Fruit fly (Drosophila melanogaster): ENCODE data around the gene TotM.

TotM gene

dm6 chr2L:5297961-5298311 lies 31.7 kb upstream of the TotM start:
- TF ChIP-seq CG8159 (tag; optimal IDR thresholded peaks at IDR 0.05) (no peak), CG9948 (tag; optimal IDR thresholded peaks at IDR 0.05) (no peak), rn (GFP tag; IDR thresholded peaks at IDR 0.05) (no peak), CG13204 (GFP tag; optimal IDR thresholded peaks at IDR 0.05) (no peak), CG14655 (GFP tag; optimal IDR thresholded peaks at IDR 0.05) (no peak), Ets98B (GFP tag; IDR thresholded peaks at IDR 0.05) (no peak), CG34367 (tag; optimal IDR thresholded peaks at IDR 0.05) (no peak), Pif1B (GFP tag; optimal IDR thresholded peaks at IDR 0.05) (no peak), CG10348 (GFP tag; IDR thresholded peaks at IDR 0.05) (no peak), D1 (tag; optimal IDR thresholded peaks at IDR 0.05) (no peak), fd96Ca (GFP tag; IDR thresholded peaks at IDR 0.05) (no peak)

- no peak for TF ChIP-seq rn (GFP tag; IDR thresholded peaks at IDR 0.05)
- no peak for TF ChIP-seq EcR (GFP tag; optimal IDR thresholded peaks at IDR 0.05)
- peak; percentile 54 for TF ChIP-seq CG8301 (tag; optimal IDR thresholded peaks at IDR 0.05)
- peak; percentile 42 for TF ChIP-seq CG9948 (tag; optimal IDR thresholded peaks at IDR 0.05)
- no peak for TF ChIP-seq gl (tag; optimal IDR thresholded peaks at IDR 0.05)
- peak; percentile 78 for TF ChIP-seq Snoo (tag; optimal IDR thresholded peaks at IDR 0.05)
- TF ChIP-seq CG4496 (GFP tag; IDR thresholded peaks at IDR 0.05): peak; percentile 60; the same call in 2 of the 3 replicates
- no peak for TF ChIP-seq CG10348 (GFP tag; IDR thresholded peaks at IDR 0.05)
- no peak for TF ChIP-seq CG34367 (tag; optimal IDR thresholded peaks at IDR 0.05)
- TF ChIP-seq CG8159 (tag; optimal IDR thresholded peaks at IDR 0.05): peak; percentile 40
- TF ChIP-seq CG17806 (tag; optimal IDR thresholded peaks at IDR 0.05): peak; percentile 27
- TF ChIP-seq CG14655 (GFP tag; optimal IDR thresholded peaks at IDR 0.05): peak; percentile 45
- no peak for TF ChIP-seq CG12605 (GFP tag; IDR thresholded peaks at IDR 0.05)
- TF ChIP-seq Pif1B (GFP tag; optimal IDR thresholded peaks at IDR 0.05): peak; percentile 6
- TF ChIP-seq Ets98B (GFP tag; IDR thresholded peaks at IDR 0.05): no peak
- TF ChIP-seq fd96Ca (GFP tag; IDR thresholded peaks at IDR 0.05): 0 out of 3 replicates have a peak, but pooled peaks have one; percentile 27
- TF ChIP-seq D1 (tag; optimal IDR thresholded peaks at IDR 0.05): no peak
- no peak for TF ChIP-seq CG13204 (GFP tag; optimal IDR thresholded peaks at IDR 0.05)
- peak; percentile 73 for TF ChIP-seq CG32121 (GFP tag; IDR thresholded peaks at IDR 0.05)
- peak; percentile 53 for TF ChIP-seq CG15710 (tag; optimal IDR thresholded peaks at IDR 0.05)
- peak; percentile 73 for TF ChIP-seq Pif1A (GFP tag; optimal IDR thresholded peaks at IDR 0.05)
Measured at dm6 chr2L:5298978-5299627, 30.6 kb upstream of the TotM start.

- TF ChIP-seq Ets98B (GFP tag; IDR thresholded peaks at IDR 0.05) (no peak), CG4496 (GFP tag; IDR thresholded peaks at IDR 0.05) (0 out of 3 replicates have a peak, but pooled peaks have one; percentile 1)
Measured at dm6 chr2L:5299628-5299986, 30.1 kb upstream of the TotM start.

dm6 chr2L:5300237-5300668 lies 29.4 kb upstream of the TotM start:
- TF ChIP-seq CG17806 (tag; optimal IDR thresholded peaks at IDR 0.05): no peak
- peak; percentile 47 for TF ChIP-seq EcR (GFP tag; optimal IDR thresholded peaks at IDR 0.05)

- peak; percentile 78 for TF ChIP-seq EcR (GFP tag; optimal IDR thresholded peaks at IDR 0.05)
- TF ChIP-seq D1 (tag; optimal IDR thresholded peaks at IDR 0.05): no peak
- TF ChIP-seq Pif1B (GFP tag; optimal IDR thresholded peaks at IDR 0.05): peak; percentile 4
- TF ChIP-seq CG13204 (GFP tag; optimal IDR thresholded peaks at IDR 0.05): peak; percentile 89
- no peak for TF ChIP-seq CG10348 (GFP tag; IDR thresholded peaks at IDR 0.05)
- TF ChIP-seq Ets98B (GFP tag; IDR thresholded peaks at IDR 0.05): peak; percentile 37; the same call in 1 of the 2 replicates
Measured at dm6 chr2L:5300785-5301616, 28.7 kb upstream of the TotM start.

dm6 chr2L:5302284-5302683 lies 27.4 kb upstream of the TotM start:
- no peak for TF ChIP-seq fd96Ca (GFP tag; IDR thresholded peaks at IDR 0.05)
- peak; percentile 37 for TF ChIP-seq Pif1A (GFP tag; optimal IDR thresholded peaks at IDR 0.05)
- TF ChIP-seq CG10348 (GFP tag; IDR thresholded peaks at IDR 0.05): no peak
- TF ChIP-seq CG17806 (tag; optimal IDR thresholded peaks at IDR 0.05): no peak
- TF ChIP-seq D1 (tag; optimal IDR thresholded peaks at IDR 0.05): no peak
- no peak for TF ChIP-seq CG8301 (tag; optimal IDR thresholded peaks at IDR 0.05)
- peak; percentile 5 for TF ChIP-seq Pif1B (GFP tag; optimal IDR thresholded peaks at IDR 0.05)
- peak; percentile 3 for TF ChIP-seq CG9948 (tag; optimal IDR thresholded peaks at IDR 0.05)
- no peak for TF ChIP-seq gl (tag; optimal IDR thresholded peaks at IDR 0.05)
- TF ChIP-seq CG8159 (tag; optimal IDR thresholded peaks at IDR 0.05): peak; percentile 38
- peak; percentile 3 for TF ChIP-seq CG14655 (GFP tag; optimal IDR thresholded peaks at IDR 0.05)
- no peak for TF ChIP-seq CG32121 (GFP tag; IDR thresholded peaks at IDR 0.05)
- no peak for TF ChIP-seq Snoo (tag; optimal IDR thresholded peaks at IDR 0.05)
- no peak for TF ChIP-seq CG34367 (tag; optimal IDR thresholded peaks at IDR 0.05)
- no peak for TF ChIP-seq rn (GFP tag; IDR thresholded peaks at IDR 0.05)
- peak; percentile 37 for TF ChIP-seq CG15710 (tag; optimal IDR thresholded peaks at IDR 0.05)
- TF ChIP-seq CG4496 (GFP tag; IDR thresholded peaks at IDR 0.05): no peak
